Worm (Caenorhabditis elegans) whole organism, L1 larva: ENCODE results near the gene mdt-11.
"Not testable (repeated sequence)": the region's sequence is repeated elsewhere in the genome, so short reads cannot be mapped to it uniquely, and the experiment has no call there.

Experiments
- egl-13 ChIP-seq: sonication (generic microtip); optimal IDR thresholded peaks from 2 replicates; lab custom pipeline; 2016; ENCODE audit warnings: missing genotype, missing genetic modification reagents, missing genetic modification characterization, missing compliant biosample characterization
- elt-3 ChIP-seq, 6 experiments: fragments of 150-350 bp in 1 of 6; sonication (generic microtip); optimal IDR thresholded peaks; 2 replicates each; lab custom pipeline; 2017 to 2018; ENCODE audit warnings: missing biosample characterization in 6 of 6, missing genetic modification characterization in 6 of 6, inconsistent platforms in 1 of 6
- lsy-2 ChIP-seq, 2 experiments: fragments of 150-350 bp; optimal IDR thresholded peaks; 2 replicates each; lab custom pipeline; 2014; ENCODE audit warnings: missing biosample characterization in 2 of 2, missing genetic modification characterization in 2 of 2
- mdl-1 ChIP-seq, 2 experiments: fragments of 150-350 bp; optimal IDR thresholded peaks; 2 replicates each; lab custom pipeline; 2014 to 2017; ENCODE audit warnings: missing biosample characterization in 2 of 2, missing genetic modification characterization in 2 of 2, inconsistent platforms in 1 of 2
- nhr-11 ChIP-seq: fragments of 150-350 bp; optimal IDR thresholded peaks from 2 replicates; lab custom pipeline; 2014; ENCODE audit warnings: missing biosample characterization, missing genetic modification characterization
- nhr-12 ChIP-seq: sonication (generic microtip); optimal IDR thresholded peaks from 2 replicates; lab custom pipeline; 2017; ENCODE audit warnings: missing biosample characterization, missing genetic modification characterization
- nhr-237 ChIP-seq: fragments of 150-350 bp; optimal IDR thresholded peaks from 2 replicates; lab custom pipeline; 2014; ENCODE audit warnings: missing biosample characterization, missing genetic modification characterization
- nhr-77 ChIP-seq: fragments of 150-350 bp; optimal IDR thresholded peaks from 2 replicates; lab custom pipeline; 2014; ENCODE audit warnings: missing biosample characterization, missing genetic modification characterization
- sox-4 ChIP-seq: sonication (generic microtip); optimal IDR thresholded peaks from 2 replicates; lab custom pipeline; 2016; ENCODE audit warnings: missing genetic modification characterization, missing compliant biosample characterization
- zag-1 ChIP-seq: fragments of 150-350 bp; optimal IDR thresholded peaks from 2 replicates; lab custom pipeline; 2014; ENCODE audit warnings: missing biosample characterization, missing genetic modification characterization

DNA sequence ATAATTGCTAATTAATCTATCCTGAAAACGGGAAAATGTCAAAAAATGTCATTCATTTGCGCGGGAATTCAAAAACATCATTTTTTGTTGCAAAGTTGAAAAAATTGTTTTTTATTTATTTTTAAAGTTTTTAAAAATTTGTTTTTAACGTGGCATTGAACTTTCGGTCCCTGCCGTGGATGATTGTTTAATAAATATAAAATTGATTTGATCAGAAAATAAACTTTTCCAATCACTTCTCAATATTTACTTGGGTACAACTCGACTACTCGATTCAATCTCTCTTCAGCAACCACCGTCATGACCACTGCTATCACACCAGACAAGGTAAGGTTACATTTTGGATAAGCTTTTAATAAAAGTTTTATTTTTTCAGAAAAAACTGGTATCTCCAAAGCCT, 41.4 kb downstream of the mdt-11 start, which contains the start of gene C45G9.4:
- TF ChIP-seq elt-3 (tag; optimal IDR thresholded peaks at IDR 0.05; lab: Kevin White, UChicago); egl-13 (tag; lab: Kevin White, UChicago); zag-1 (tag; lab: Kevin White, UChicago); sox-4 (tag; lab: Kevin White, UChicago); mdl-1 (tag; optimal IDR thresholded peaks at IDR 0.05; lab: Kevin White, UChicago); nhr-237 (tag; lab: Kevin White, UChicago); nhr-12 (tag; lab: Kevin White, UChicago); nhr-77; nhr-11 (tag; lab: Kevin White, UChicago); lsy-2 (tag; optimal IDR thresholded peaks at IDR 0.05; lab: Kevin White, UChicago): not testable (repeated sequence)
